Worm (Caenorhabditis elegans) whole organism, young adult: Measurements from ENCODE around the gene F40G9.17.

ENCODE experiments used
- C06A6.2 ChIP-seq: fragments of 200-800 bp; sonication (Bioruptor generic); conservative IDR thresholded peaks from 2 replicates; pipeline ENCODE4 v1.3.6; 2022; ENCODE audit warnings: missing genetic modification characterization, missing compliant biosample characterization
- F23B12.7 ChIP-seq: sonication (generic microtip); optimal IDR thresholded peaks from 2 replicates; lab custom pipeline; 2017; ENCODE audit warnings: missing genetic modification characterization, mild to moderate bottlenecking, missing compliant biosample characterization, antibody characterized with exemption, moderate library complexity; ENCODE audit not compliant: insufficient read depth
- F49E8.2 ChIP-seq: sonication (generic microtip); optimal IDR thresholded peaks from 3 replicates; lab custom pipeline; 2017; ENCODE audit warnings: missing genetic modification characterization, mild to moderate bottlenecking, missing compliant biosample characterization, antibody characterized with exemption, moderate library complexity; ENCODE audit not compliant: insufficient read depth
- K12H6.12 ChIP-seq: fragments of 200-800 bp; sonication (Bioruptor generic); optimal IDR thresholded peaks from 2 replicates; lab custom pipeline; 2018; ENCODE audit warnings: mild to moderate bottlenecking, missing genetic modification characterization, missing compliant biosample characterization
- Y56A3A.18 ChIP-seq: fragments of 200-800 bp; sonication (Bioruptor generic); IDR thresholded peaks from 2 replicates; pipeline ENCODE4 v1.3.6; 2022; ENCODE audit warnings: missing genetic modification reagents, missing genetic modification characterization, missing compliant biosample characterization
- Y79H2A.3 ChIP-seq: fragments of 200-800 bp; sonication (Bioruptor generic); conservative IDR thresholded peaks from 2 replicates; pipeline ENCODE4 v1.3.6; 2022; ENCODE audit warnings: missing genetic modification reagents, missing genetic modification characterization, missing compliant biosample characterization
- aptf-2 ChIP-seq: fragments of 200-800 bp; sonication (Bioruptor generic); conservative IDR thresholded peaks from 2 replicates; pipeline ENCODE4 v1.3.6; 2022; ENCODE audit warnings: missing genetic modification reagents, missing genetic modification characterization, missing compliant biosample characterization
- ekl-4 ChIP-seq: fragments of 200-800 bp; sonication (Bioruptor generic); IDR thresholded peaks from 2 replicates; pipeline ENCODE4 v1.3.6; 2022; ENCODE audit warnings: missing genetic modification reagents, missing genetic modification characterization, missing compliant biosample characterization
- fkh-3 ChIP-seq: sonication (generic microtip); optimal IDR thresholded peaks from 2 replicates; lab custom pipeline; 2016; ENCODE audit warnings: mild to moderate bottlenecking, missing genetic modification characterization, missing compliant biosample characterization
- gei-17 ChIP-seq: fragments of 200-800 bp; sonication (Bioruptor generic); optimal IDR thresholded peaks from 2 replicates; lab custom pipeline; 2018; ENCODE audit warnings: mild to moderate bottlenecking, missing genetic modification characterization, missing compliant biosample characterization
- hmg-20 ChIP-seq: fragments of 200-800 bp; sonication (Bioruptor generic); IDR thresholded peaks from 2 replicates; pipeline ENCODE4 v1.3.6; 2022; ENCODE audit warnings: missing genetic modification reagents, missing genetic modification characterization, missing compliant biosample characterization
- hsf-1 ChIP-seq: fragments of 200-800 bp; sonication (Bioruptor generic); IDR thresholded peaks from 2 replicates; pipeline ENCODE4 v1.3.6; 2022; ENCODE audit warnings: missing genetic modification reagents, missing genetic modification characterization, missing compliant biosample characterization
- lin-40 ChIP-seq: sonication (generic microtip); optimal IDR thresholded peaks from 2 replicates; lab custom pipeline; 2016; ENCODE audit warnings: missing genetic modification characterization, mild to moderate bottlenecking, missing compliant biosample characterization, missing genotype, missing genetic modification reagents
- lin-54 ChIP-seq: fragments of 200-800 bp; sonication (Bioruptor generic); optimal IDR thresholded peaks from 2 replicates; lab custom pipeline; 2018; ENCODE audit warnings: mild to moderate bottlenecking, missing genetic modification characterization, missing compliant biosample characterization
- mxl-1 ChIP-seq: sonication (generic microtip); optimal IDR thresholded peaks from 2 replicates; lab custom pipeline; 2016; ENCODE audit warnings: missing genetic modification characterization, missing compliant biosample characterization
- nhr-179 ChIP-seq: sonication (generic microtip); optimal IDR thresholded peaks from 2 replicates; lab custom pipeline; 2016; ENCODE audit warnings: mild to moderate bottlenecking, missing genetic modification characterization, missing compliant biosample characterization
- snpc-1.1 ChIP-seq: sonication (generic microtip); optimal IDR thresholded peaks from 2 replicates; lab custom pipeline; 2017; ENCODE audit warnings: missing genetic modification characterization, mild to moderate bottlenecking, missing compliant biosample characterization, antibody characterized with exemption, moderate library complexity, missing genotype, missing genetic modification reagents; ENCODE audit not compliant: insufficient read depth
- ztf-25 ChIP-seq: fragments of 200-800 bp; sonication (Bioruptor generic); IDR thresholded peaks from 2 replicates; pipeline ENCODE4 v1.3.6; 2022; ENCODE audit warnings: missing genetic modification reagents, missing genetic modification characterization, missing compliant biosample characterization
- ztf-28 ChIP-seq: fragments of 200-800 bp; sonication (Bioruptor generic); IDR thresholded peaks from 2 replicates; pipeline ENCODE4 v1.3.6; 2022; ENCODE audit warnings: missing genetic modification reagents, missing genetic modification characterization, missing compliant biosample characterization

Gene F40G9.17

DNA sequence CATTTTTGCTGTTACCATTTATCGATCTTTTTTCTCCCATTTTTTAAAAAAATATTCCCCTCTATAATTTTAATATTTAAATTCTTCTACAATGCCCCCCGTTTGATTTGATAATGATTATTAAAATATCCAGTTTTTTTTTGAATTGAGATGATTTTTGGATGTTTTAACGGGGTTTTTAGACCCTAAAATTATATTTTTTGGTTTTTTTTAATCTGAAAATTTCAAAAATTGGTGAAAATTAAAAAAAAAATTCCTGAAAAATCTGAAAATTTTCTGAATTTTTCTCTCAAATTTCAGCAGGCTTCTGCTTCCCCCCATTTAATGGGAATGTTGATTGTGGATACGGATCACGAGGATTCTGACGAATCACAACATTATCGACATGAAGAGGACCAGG, 60.0 kb downstream of the F40G9.17 start, which contains the start of gene Y50D7A.3:
Gene Y50D7A.3 (plus strand): TSS at position 301 of the 400 bp plus-strand sequence.
- no peak for TF ChIP-seq F23B12.7 (tag; lab: Kevin White, UChicago)
- TF ChIP-seq lin-40 (tag; lab: Kevin White, UChicago) = no peak
- TF ChIP-seq hmg-20 (GFP tag; lab: Robert Waterston, UW) = no peak
- TF ChIP-seq gei-17 = no peak
- TF ChIP-seq C06A6.2 (GFP tag; lab: Robert Waterston, UW) = no peak
- TF ChIP-seq Y79H2A.3 = no peak
- TF ChIP-seq ztf-28 (GFP tag; lab: Robert Waterston, UW) = no peak
- no peak for TF ChIP-seq nhr-179 (tag; lab: Kevin White, UChicago)
- TF ChIP-seq snpc-1.1 (tag; lab: Kevin White, UChicago) = no peak
- TF ChIP-seq hsf-1 (GFP tag; lab: Robert Waterston, UW) = no peak
- no peak for TF ChIP-seq lin-54 (GFP tag; lab: Kevin White, UChicago)
- no peak for TF ChIP-seq ztf-25 (GFP tag; lab: Robert Waterston, UW)
- no peak for TF ChIP-seq ekl-4 (GFP tag; lab: Robert Waterston, UW)
- no peak for TF ChIP-seq mxl-1 (tag; lab: Kevin White, UChicago)
- TF ChIP-seq K12H6.12 = no peak
- no peak for TF ChIP-seq F49E8.2 (tag; lab: Kevin White, UChicago)
- no peak for TF ChIP-seq aptf-2
- no peak for TF ChIP-seq fkh-3 (tag; lab: Kevin White, UChicago)
- TF ChIP-seq Y56A3A.18 (GFP tag; lab: Robert Waterston, UW) = no peak
